Worm (Caenorhabditis elegans): ENCODE measurements around the gene dhp-2.

DNA sequence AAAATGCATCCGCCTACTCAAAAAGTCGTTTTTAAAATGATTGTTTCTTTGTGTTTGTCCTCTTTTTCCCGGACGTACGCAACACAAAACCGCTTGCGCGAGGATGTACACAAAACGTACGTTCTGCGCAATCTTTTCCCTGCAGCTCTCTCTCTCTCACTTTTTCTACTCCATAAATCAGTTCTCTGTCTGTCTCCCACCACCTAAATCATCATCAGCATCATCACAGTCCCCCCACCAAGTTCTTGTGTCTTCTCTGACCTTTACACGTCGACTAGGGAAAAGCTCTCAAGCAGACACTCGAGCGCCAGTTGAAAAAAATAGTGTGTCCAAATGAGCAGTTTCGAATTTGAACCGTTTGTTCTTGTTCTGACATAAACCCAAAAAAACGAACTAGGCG, 33.6 kb upstream of the dhp-2 start:
- TF ChIP-seq skn-1 (tag; optimal IDR thresholded peaks at IDR 0.05): no peak
- no peak for TF ChIP-seq unc-62 (GFP tag; optimal IDR thresholded peaks at IDR 0.05)
- no peak for TF ChIP-seq ztf-11 (tag; optimal IDR thresholded peaks at IDR 0.05)
- TF ChIP-seq pqm-1 (tag; optimal IDR thresholded peaks at IDR 0.05): no peak
- TF ChIP-seq fos-1 (tag; optimal IDR thresholded peaks at IDR 0.05): no peak
- no peak for TF ChIP-seq ama-1 (optimal IDR thresholded peaks at IDR 0.05)

All from whole organism, L1 larva.